Worm (Caenorhabditis elegans): ENCODE measurements around the gene thn-5.

DNA sequence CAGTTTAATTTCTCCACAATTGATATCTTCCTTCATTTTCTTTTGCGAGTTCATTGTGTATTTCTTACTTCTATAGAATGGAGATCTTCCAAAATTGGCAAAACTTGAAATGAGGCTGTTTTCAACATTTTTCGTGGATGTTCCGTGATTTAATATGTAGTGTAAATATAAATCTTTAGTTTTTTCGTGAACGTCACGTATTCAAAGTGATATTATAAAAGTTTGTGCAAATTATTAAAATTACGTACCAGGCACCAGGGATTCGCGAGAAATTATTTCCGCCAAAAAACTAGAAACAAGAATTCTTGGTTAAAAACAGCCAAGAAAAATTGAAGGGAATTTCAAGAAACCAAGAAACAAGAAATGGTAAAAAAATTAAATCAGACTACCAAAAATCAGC, 6.4 kb upstream of the thn-5 start, which contains the start of gene Y59E9AL.8:
- TF ChIP-seq him-1 (tag; optimal IDR thresholded peaks at IDR 0.05) = no peak
- TF ChIP-seq W03F9.2 (tag; optimal IDR thresholded peaks at IDR 0.05) = no peak
- TF ChIP-seq dao-5 (tag; optimal IDR thresholded peaks at IDR 0.05) = no peak
